Worm (Caenorhabditis elegans) whole organism, L1 larva: ENCODE data around the gene msp-58.
"Not testable (repeated sequence)": the region's sequence is repeated elsewhere in the genome, so short reads cannot be mapped to it uniquely, and the experiment has no call there.

Source experiments
- C04F5.9 ChIP-seq: sonication (generic microtip); optimal IDR thresholded peaks from 2 replicates; lab custom pipeline; 2016; ENCODE audit warnings: missing genetic modification characterization, missing compliant biosample characterization
- C34B4.2 ChIP-seq: sonication (generic microtip); optimal IDR thresholded peaks from 2 replicates; lab custom pipeline; 2017; ENCODE audit warnings: mild to moderate bottlenecking, missing genetic modification characterization, missing compliant biosample characterization
- Y116A8C.19 ChIP-seq: sonication (generic microtip); optimal IDR thresholded peaks from 2 replicates; lab custom pipeline; 2016; ENCODE audit warnings: missing compliant biosample characterization, missing genetic modification characterization, borderline replicate concordance
- blmp-1 ChIP-seq: fragments of 150-350 bp; optimal IDR thresholded peaks from 2 replicates; lab custom pipeline; 2014; ENCODE audit warnings: missing biosample characterization, missing genetic modification characterization
- ceh-8 ChIP-seq: fragments of 200-800 bp; sonication (Bioruptor generic); optimal IDR thresholded peaks from 2 replicates; lab custom pipeline; 2018; ENCODE audit warnings: mild to moderate bottlenecking, missing genetic modification characterization, moderate library complexity, missing compliant biosample characterization
- ceh-82 ChIP-seq, 3 experiments: fragments of 150-350 bp in 1 of 3; sonication (generic microtip) in 2 of 3; optimal IDR thresholded peaks; 2 replicates each; lab custom pipeline; 2014 to 2017; ENCODE audit warnings: missing biosample characterization in 3 of 3, missing genetic modification characterization in 3 of 3
- ceh-90 ChIP-seq: sonication (generic microtip); optimal IDR thresholded peaks from 2 replicates; lab custom pipeline; 2016; ENCODE audit warnings: missing genetic modification characterization, missing compliant biosample characterization
- dsc-1 ChIP-seq: sonication (generic microtip); optimal IDR thresholded peaks from 2 replicates; lab custom pipeline; 2016; ENCODE audit warnings: mild to moderate bottlenecking, missing genetic modification characterization, missing compliant biosample characterization
- elt-2 ChIP-seq: sonication (generic microtip); optimal IDR thresholded peaks from 2 replicates; lab custom pipeline; 2016; ENCODE audit warnings: missing genetic modification characterization, mild to moderate bottlenecking, inconsistent platforms, missing compliant biosample characterization, missing genetic modification reagents
- elt-3 ChIP-seq, 6 experiments: fragments of 150-350 bp in 1 of 6; sonication (generic microtip); optimal IDR thresholded peaks; 2 replicates each; lab custom pipeline; 2017 to 2018; ENCODE audit warnings: missing biosample characterization in 6 of 6, missing genetic modification characterization in 6 of 6, inconsistent platforms in 1 of 6
- grh-1 ChIP-seq: fragments of 200-800 bp; sonication (Bioruptor generic); IDR thresholded peaks from 2 replicates; pipeline ENCODE4 v1.3.6; 2022; ENCODE audit warnings: missing genetic modification reagents, missing genetic modification characterization, missing compliant biosample characterization
- hlh-4 ChIP-seq: sonication (generic microtip); optimal IDR thresholded peaks from 2 replicates; lab custom pipeline; 2016; ENCODE audit warnings: mild to moderate bottlenecking, missing genetic modification characterization, missing compliant biosample characterization
- isw-1 ChIP-seq: fragments of 200-800 bp; sonication (Bioruptor generic); IDR thresholded peaks from 2 replicates; pipeline ENCODE4 v1.3.6; 2022; ENCODE audit warnings: missing genetic modification characterization, missing compliant biosample characterization
- lsy-2 ChIP-seq, 2 experiments: fragments of 150-350 bp; optimal IDR thresholded peaks; 2 replicates each; lab custom pipeline; 2014; ENCODE audit warnings: missing biosample characterization in 2 of 2, missing genetic modification characterization in 2 of 2
- mdl-1 ChIP-seq, 2 experiments: fragments of 150-350 bp; optimal IDR thresholded peaks; 2 replicates each; lab custom pipeline; 2014 to 2017; ENCODE audit warnings: missing biosample characterization in 2 of 2, missing genetic modification characterization in 2 of 2, inconsistent platforms in 1 of 2
- mep-1 ChIP-seq: fragments of 150-350 bp; optimal IDR thresholded peaks from 2 replicates; lab custom pipeline; 2014; ENCODE audit warnings: missing biosample characterization, missing genetic modification characterization
- nhr-12 ChIP-seq: sonication (generic microtip); optimal IDR thresholded peaks from 2 replicates; lab custom pipeline; 2017; ENCODE audit warnings: missing biosample characterization, missing genetic modification characterization
- nhr-19 ChIP-seq: fragments of 200-800 bp; sonication (Bioruptor generic); conservative IDR thresholded peaks from 2 replicates; pipeline ENCODE4 v1.3.6; 2022; ENCODE audit warnings: missing genetic modification characterization, missing compliant biosample characterization
- nhr-20 ChIP-seq: sonication (generic microtip); optimal IDR thresholded peaks from 2 replicates; lab custom pipeline; 2016; ENCODE audit warnings: mild to moderate bottlenecking, missing genetic modification characterization, missing compliant biosample characterization
- nhr-237 ChIP-seq: fragments of 150-350 bp; optimal IDR thresholded peaks from 2 replicates; lab custom pipeline; 2014; ENCODE audit warnings: missing biosample characterization, missing genetic modification characterization
- nhr-28 ChIP-seq: fragments of 150-350 bp; optimal IDR thresholded peaks from 2 replicates; lab custom pipeline; 2014; ENCODE audit warnings: missing biosample characterization, missing genetic modification characterization
- nhr-71 ChIP-seq: sonication (generic microtip); optimal IDR thresholded peaks from 2 replicates; lab custom pipeline; 2016; ENCODE audit warnings: mild to moderate bottlenecking, missing genetic modification characterization, moderate library complexity, missing compliant biosample characterization
- nhr-77 ChIP-seq: fragments of 150-350 bp; optimal IDR thresholded peaks from 2 replicates; lab custom pipeline; 2014; ENCODE audit warnings: missing biosample characterization, missing genetic modification characterization
- nhr-90 ChIP-seq: sonication (generic microtip); optimal IDR thresholded peaks from 2 replicates; lab custom pipeline; 2016; ENCODE audit warnings: mild to moderate bottlenecking, missing genetic modification characterization, missing compliant biosample characterization; ENCODE audit not compliant: poor library complexity
- pag-3 ChIP-seq: sonication (generic microtip); optimal IDR thresholded peaks from 2 replicates; lab custom pipeline; 2017; ENCODE audit warnings: missing genetic modification characterization, mild to moderate bottlenecking, missing compliant biosample characterization, antibody characterized with exemption, borderline replicate concordance; ENCODE audit not compliant: insufficient read depth
- rnt-1 ChIP-seq: sonication (generic microtip); optimal IDR thresholded peaks from 2 replicates; lab custom pipeline; 2016; ENCODE audit warnings: mild to moderate bottlenecking, missing genetic modification characterization, moderate library complexity, missing compliant biosample characterization
- skn-1 ChIP-seq: fragments of 150-350 bp; optimal IDR thresholded peaks from 2 replicates; lab custom pipeline; 2014; ENCODE audit warnings: missing biosample characterization, missing genetic modification characterization
- snu-23 ChIP-seq: sonication (generic microtip); optimal IDR thresholded peaks from 2 replicates; lab custom pipeline; 2016; ENCODE audit warnings: missing genetic modification characterization, missing compliant biosample characterization
- sup-37 ChIP-seq: fragments of 200-800 bp; sonication (Bioruptor generic); optimal IDR thresholded peaks from 2 replicates; lab custom pipeline; 2018; ENCODE audit warnings: mild to moderate bottlenecking, missing genetic modification characterization, missing compliant biosample characterization
- tlp-1 ChIP-seq: fragments of 150-350 bp; optimal IDR thresholded peaks from 2 replicates; lab custom pipeline; 2014; ENCODE audit warnings: missing biosample characterization, missing genetic modification characterization
- unc-30 ChIP-seq: sonication (generic microtip); optimal IDR thresholded peaks from 2 replicates; lab custom pipeline; 2017; ENCODE audit warnings: missing biosample characterization, missing genetic modification characterization
- unc-62 ChIP-seq: fragments of 150-350 bp; optimal IDR thresholded peaks from 2 replicates; lab custom pipeline; 2014; ENCODE audit warnings: missing biosample characterization, missing genetic modification reagents, missing genetic modification characterization
- unc-86 ChIP-seq: sonication (generic microtip); optimal IDR thresholded peaks from 2 replicates; lab custom pipeline; 2016; ENCODE audit warnings: missing genetic modification characterization, missing compliant biosample characterization
- unc-98 ChIP-seq: fragments of 200-800 bp; sonication (Bioruptor generic); IDR thresholded peaks from 2 replicates; pipeline ENCODE4 v1.3.6; 2022; ENCODE audit warnings: missing genetic modification characterization, missing compliant biosample characterization
- vab-15 ChIP-seq: sonication (generic microtip); optimal IDR thresholded peaks from 2 replicates; lab custom pipeline; 2017; ENCODE audit warnings: missing genotype, mild to moderate bottlenecking, missing genetic modification characterization, missing compliant biosample characterization
- zip-4 ChIP-seq: fragments of 200-800 bp; sonication (Bioruptor generic); optimal IDR thresholded peaks from 2 replicates; lab custom pipeline; 2018; ENCODE audit warnings: mild to moderate bottlenecking, missing genetic modification characterization, moderate library complexity, missing compliant biosample characterization

msp-58 gene

DNA sequence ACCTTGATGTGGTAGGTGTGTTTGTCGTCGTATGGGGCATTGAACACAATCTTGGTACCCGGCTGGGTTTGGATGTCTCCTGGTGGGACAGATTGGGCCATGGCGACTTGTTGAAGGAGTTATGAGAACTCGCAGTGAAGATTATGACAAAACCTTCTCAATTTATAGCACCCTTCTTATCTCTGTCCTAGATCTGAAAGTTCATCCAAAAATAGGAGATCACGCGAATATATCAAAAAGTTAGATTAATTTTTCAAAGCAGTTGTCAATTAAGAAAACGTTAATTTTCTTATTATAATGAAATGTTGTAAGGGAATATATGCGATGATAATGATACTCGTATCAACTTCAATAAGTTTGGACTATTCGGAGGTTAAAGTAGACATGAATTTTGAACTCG, 13.2 kb upstream of the msp-58 start, which contains the start of gene msp-51:
Gene msp-51 (minus strand): TSS at position 101 of the 400 bp plus-strand sequence.
- TF ChIP-seq lsy-2 (tag; optimal IDR thresholded peaks at IDR 0.05; lab: Kevin White, UChicago); nhr-12 (tag; lab: Kevin White, UChicago); nhr-237 (tag; lab: Kevin White, UChicago): not testable (repeated sequence)

DNA sequence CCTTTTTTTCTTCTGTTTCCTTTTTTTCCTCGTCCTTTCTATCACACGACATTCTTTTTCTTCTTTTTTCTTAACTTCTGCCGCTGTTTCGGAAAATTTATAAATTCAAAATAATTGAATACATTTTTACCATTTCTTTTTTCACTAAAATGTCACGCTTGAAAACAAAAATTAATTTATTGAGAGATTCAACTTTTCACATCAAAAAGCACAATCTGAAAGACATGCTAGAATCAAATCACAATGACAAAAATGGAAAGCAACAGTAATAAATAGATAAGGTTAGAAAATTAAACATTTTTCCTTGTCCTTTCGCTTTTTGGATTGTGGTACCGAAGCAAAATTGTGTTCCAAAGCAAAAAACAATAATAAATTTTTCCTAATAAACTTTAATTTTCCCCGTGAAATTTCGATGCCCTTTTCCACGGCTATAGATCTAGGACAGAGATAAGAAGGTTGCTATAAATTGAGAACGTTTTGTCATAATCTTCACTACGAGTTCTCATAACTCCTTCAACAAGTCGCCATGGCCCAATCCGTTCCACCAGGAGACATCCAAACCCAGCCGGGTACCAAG, 10.9 kb upstream of the msp-58 start, which contains the start of the genes ZK354.6 and msp-113:
Gene ZK354.6 (minus strand): TSS at position 101 of the 577 bp plus-strand sequence.
Gene msp-113 (plus strand): TSS at position 527 of the 577 bp plus-strand sequence.
- TF ChIP-seq elt-3 (tag; optimal IDR thresholded peaks at IDR 0.05; lab: Kevin White, UChicago): no peak
- no peak for TF ChIP-seq ceh-90 (tag; lab: Kevin White, UChicago)
- no peak for TF ChIP-seq skn-1
- TF ChIP-seq grh-1 (GFP tag; lab: Robert Waterston, UW): no peak
- TF ChIP-seq pag-3: no peak
- TF ChIP-seq unc-98: no peak
- no peak for TF ChIP-seq C04F5.9 (tag; lab: Kevin White, UChicago)
- TF ChIP-seq unc-62 (GFP tag; lab: Kevin White, UChicago): no peak
- no peak for TF ChIP-seq hlh-4 (tag; lab: Kevin White, UChicago)
- TF ChIP-seq snu-23 (GFP tag; lab: Kevin White, UChicago): no peak
- no peak for TF ChIP-seq mep-1 (tag; lab: Kevin White, UChicago)
- no peak for TF ChIP-seq blmp-1 (tag; lab: Kevin White, UChicago)
- no peak for TF ChIP-seq nhr-28
- TF ChIP-seq C34B4.2 (tag; lab: Kevin White, UChicago): no peak
- no peak for TF ChIP-seq nhr-19

DNA sequence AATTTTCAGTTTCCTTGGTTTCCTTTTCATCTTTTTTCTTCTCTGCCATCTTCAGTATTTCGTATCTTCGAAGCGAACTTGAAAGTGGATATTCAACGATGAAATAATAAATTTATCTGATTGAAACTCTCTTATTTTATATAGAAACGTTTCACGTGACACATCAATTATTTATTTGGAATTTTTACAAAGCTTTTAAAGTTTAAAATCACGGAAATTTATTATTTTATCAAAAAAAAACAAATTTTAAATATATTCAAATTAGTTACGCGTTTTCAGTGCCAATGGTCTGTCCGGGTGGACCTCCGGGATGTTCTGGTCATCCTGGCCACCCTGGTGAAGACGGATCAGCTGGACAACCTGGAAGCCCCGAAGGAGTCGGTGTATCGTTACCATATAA, 5.4 kb upstream of the msp-58 start, which contains the start of gene ZK354.7:
Gene ZK354.7 (minus strand): TSS at position 101 of the 400 bp plus-strand sequence.
- TF ChIP-seq elt-2 (tag; lab: Kevin White, UChicago): no peak
- no peak for TF ChIP-seq zip-4
- no peak for TF ChIP-seq unc-62 (GFP tag; lab: Kevin White, UChicago)
- no peak for TF ChIP-seq dsc-1 (tag; lab: Kevin White, UChicago)
- TF ChIP-seq rnt-1 (tag; lab: Kevin White, UChicago): no peak
- TF ChIP-seq mdl-1 (tag; optimal IDR thresholded peaks at IDR 0.05; lab: Kevin White, UChicago): no peak
- no peak for TF ChIP-seq ceh-8 (GFP tag; lab: Kevin White, UChicago)
- TF ChIP-seq nhr-19: no peak
- no peak for TF ChIP-seq nhr-20 (tag; lab: Kevin White, UChicago)
- TF ChIP-seq nhr-90 (tag; lab: Kevin White, UChicago): no peak
- TF ChIP-seq Y116A8C.19: no peak
- TF ChIP-seq nhr-71 (tag; lab: Kevin White, UChicago): no peak
- no peak for TF ChIP-seq vab-15 (tag; lab: Kevin White, UChicago)
- no peak for TF ChIP-seq C34B4.2 (tag; lab: Kevin White, UChicago)
- no peak for TF ChIP-seq isw-1 (GFP tag; lab: Robert Waterston, UW)
- no peak for TF ChIP-seq unc-30
- TF ChIP-seq nhr-77 (tag; lab: Kevin White, UChicago): no peak
- no peak for TF ChIP-seq unc-86 (tag; lab: Kevin White, UChicago)
- TF ChIP-seq C04F5.9 (tag; lab: Kevin White, UChicago): no peak

DNA sequence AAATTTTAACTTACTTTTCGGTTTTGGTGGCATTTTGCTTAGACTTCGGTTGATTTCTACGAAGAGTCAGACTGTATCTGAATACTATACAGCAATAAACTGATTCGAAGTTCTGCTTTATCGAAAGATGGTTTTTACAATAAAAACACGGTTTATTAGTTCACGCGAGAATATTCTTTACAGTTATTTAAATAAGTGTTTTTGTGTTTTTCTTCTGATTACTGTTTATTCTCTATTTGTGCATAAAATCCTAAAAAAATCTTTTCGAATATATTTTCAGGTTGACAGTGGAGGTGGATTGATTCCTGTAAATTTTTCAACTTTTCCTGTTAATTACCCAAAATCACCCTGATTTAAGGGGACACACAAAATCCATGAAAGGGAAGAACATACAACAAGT, 2.4 kb upstream of the msp-58 start, which contains the start of gene ZK354.8:
Gene ZK354.8 (minus strand): TSS at position 101 of the 400 bp plus-strand sequence.
- TF ChIP-seq sup-37 (GFP tag; lab: Kevin White, UChicago) (no peak), ceh-82 (tag; optimal IDR thresholded peaks at IDR 0.05; lab: Kevin White, UChicago) (no peak), tlp-1 (no peak), blmp-1 (tag; lab: Kevin White, UChicago) (no peak), nhr-90 (tag; lab: Kevin White, UChicago) (no peak)
